Worm (Caenorhabditis elegans): ENCODE measurements around the gene F54C9.7.

The F54C9.7 gene

ce11 chrII:8585036-8585627, 12.0 kb downstream of the F54C9.7 start, which contains the start of gene F54C9.11 (continued):
- TF ChIP-seq lsy-2 (tag; optimal IDR thresholded peaks at IDR 0.05) (peak in 1 of 2 experiments; percentile 45), lin-29 (GFP tag; IDR thresholded peaks at IDR 0.05) (no peak), F44E2.7 (GFP tag; IDR thresholded peaks at IDR 0.05) (no peak), dve-1 (tag; optimal IDR thresholded peaks at IDR 0.05; ENCODE audit: insufficient read depth) (peak; percentile 31), hlh-30 (tag; optimal IDR thresholded peaks at IDR 0.05; ENCODE audit: insufficient read depth) (peak; percentile 57), nhr-76 (tag; optimal IDR thresholded peaks at IDR 0.05) (no peak), daf-16 (GFP tag; optimal IDR thresholded peaks at IDR 0.05) (peak in 1 of 2 experiments; percentile 57), daf-16 (tag; optimal IDR thresholded peaks at IDR 0.05) (no peak), lin-13 (GFP tag; optimal IDR thresholded peaks at IDR 0.05) (no peak), daf-19 (GFP tag; conservative IDR thresholded peaks at IDR 0.05) (no peak), nhr-41 (GFP tag; IDR thresholded peaks at IDR 0.05) (no peak), nhr-28 (tag; optimal IDR thresholded peaks at IDR 0.05) (peak; percentile 16), hif-1 (tag; optimal IDR thresholded peaks at IDR 0.05) (peak in 1 of 2 experiments; percentile 24), F10B5.3 (tag; optimal IDR thresholded peaks at IDR 0.05) (no peak), fos-1 (tag; optimal IDR thresholded peaks at IDR 0.05) (no peak), mes-2 (tag; optimal IDR thresholded peaks at IDR 0.05; ENCODE audit: poor library complexity, severe bottlenecking) (no peak), fkh-10 (GFP tag; optimal IDR thresholded peaks at IDR 0.05) (no peak), ZK337.2 (GFP tag; IDR thresholded peaks at IDR 0.05) (no peak), tag-97 (GFP tag; IDR thresholded peaks at IDR 0.05) (no peak), dmd-9 (GFP tag; IDR thresholded peaks at IDR 0.05) (no peak)

ce11 chrII:8585921-8586320, 12.8 kb downstream of the F54C9.7 start:
- TF ChIP-seq ama-1 (optimal IDR thresholded peaks at IDR 0.05), result no peak
- no peak for TF ChIP-seq saeg-2 (GFP tag; IDR thresholded peaks at IDR 0.05)
- no peak for TF ChIP-seq dpl-1 (GFP tag; optimal IDR thresholded peaks at IDR 0.05)
- TF ChIP-seq nhr-76 (tag; optimal IDR thresholded peaks at IDR 0.05), result no peak
- no peak for TF ChIP-seq dmd-6 (GFP tag; IDR thresholded peaks at IDR 0.05)
- no peak for TF ChIP-seq F10B5.3 (tag; optimal IDR thresholded peaks at IDR 0.05)
- TF ChIP-seq jun-1 (tag; optimal IDR thresholded peaks at IDR 0.05), result no peak
- TF ChIP-seq aha-1 (tag), result peak; percentile 73
- TF ChIP-seq zfp-2 (tag; optimal IDR thresholded peaks at IDR 0.05), result no peak
- no peak for TF ChIP-seq nhr-28 (tag; optimal IDR thresholded peaks at IDR 0.05)
- TF ChIP-seq zfp-3 (GFP tag; conservative IDR thresholded peaks at IDR 0.05), result no peak
- peak; percentile 51 for TF ChIP-seq nhr-25 (tag; optimal IDR thresholded peaks at IDR 0.05; ENCODE audit: borderline replicate concordance, insufficient read depth)
- TF ChIP-seq lin-1 (GFP tag; IDR thresholded peaks at IDR 0.05), result no peak

DNA sequence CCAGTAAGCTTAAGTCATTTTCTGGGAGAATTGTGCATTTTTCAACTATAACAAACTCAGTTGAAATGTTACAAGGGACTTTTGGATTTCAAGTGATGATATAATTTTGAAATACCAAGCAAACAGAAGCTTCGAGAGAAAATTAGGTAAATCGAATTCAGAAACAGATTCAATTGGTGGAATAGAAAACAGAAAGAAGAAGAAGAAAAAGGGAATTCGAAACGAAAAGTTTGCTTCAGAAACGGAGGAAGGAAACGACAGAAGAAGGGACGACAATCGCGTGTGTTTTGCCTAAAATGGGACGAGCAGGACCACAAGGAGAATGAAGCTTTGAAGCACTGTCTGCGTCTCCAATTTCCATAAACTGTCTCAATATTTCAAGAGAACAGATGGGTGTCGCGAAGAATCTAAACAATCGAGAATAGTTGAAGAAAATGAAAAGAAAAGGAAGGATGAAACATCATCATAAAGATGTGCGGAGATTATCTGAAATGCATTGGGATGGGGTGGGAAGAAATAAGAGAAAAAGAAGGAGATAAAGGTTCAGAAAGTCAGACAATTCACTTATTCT, 14.6 kb downstream of the F54C9.7 start:
- TF ChIP-seq dmd-8 (GFP tag; IDR thresholded peaks at IDR 0.05) (no peak), aha-1 (tag) (peak; percentile 94), sdz-12 (GFP tag; optimal IDR thresholded peaks at IDR 0.05) (no peak), Y105C5A.15 (GFP tag; IDR thresholded peaks at IDR 0.05) (no peak), mdl-1 (tag; optimal IDR thresholded peaks at IDR 0.05) (no peak), ces-1 (GFP tag; optimal IDR thresholded peaks at IDR 0.05) (peak; percentile 86), unc-62 (GFP tag; optimal IDR thresholded peaks at IDR 0.05 in 1 of 2) (peak in 1 of 2 experiments; percentile 85), unc-62 (tag; optimal IDR thresholded peaks at IDR 0.05) (no peak), D1046.2 (GFP tag; IDR thresholded peaks at IDR 0.05) (no peak), mxl-3 (GFP tag; optimal IDR thresholded peaks at IDR 0.05) (no peak), nhr-6 (tag; optimal IDR thresholded peaks at IDR 0.05) (no peak), aly-2 (tag; optimal IDR thresholded peaks at IDR 0.05) (no peak), lsy-2 (tag; optimal IDR thresholded peaks at IDR 0.05) (peak; percentile 8 to 14), Y75B8A.6 (GFP tag; IDR thresholded peaks at IDR 0.05) (no peak), ceh-20 (GFP tag; IDR thresholded peaks at IDR 0.05) (no peak), lin-1 (GFP tag; IDR thresholded peaks at IDR 0.05) (no peak), dve-1 (tag; optimal IDR thresholded peaks at IDR 0.05; ENCODE audit: insufficient read depth) (peak; percentile 13), nhr-41 (GFP tag; IDR thresholded peaks at IDR 0.05) (no peak), daf-8 (GFP tag; IDR thresholded peaks at IDR 0.05) (no peak), F44E2.7 (GFP tag; IDR thresholded peaks at IDR 0.05) (no peak), fkh-10 (GFP tag; optimal IDR thresholded peaks at IDR 0.05) (peak; percentile 26)
